Worm (Caenorhabditis elegans): ENCODE measurements around the gene Y71H2B.5.

Gene Y71H2B.5

ce11 chrIII:2597753-2598152 lies 10.1 kb upstream of the Y71H2B.5 start, which contains the start of gene mdt-19:
Gene mdt-19, plus strand, starts transcription at chrIII:2598053.
- no peak for TF ChIP-seq crh-2 (tag; optimal IDR thresholded peaks at IDR 0.05)
- TF ChIP-seq R02D3.7 (tag; optimal IDR thresholded peaks at IDR 0.05), result no peak
- TF ChIP-seq nhr-23 (tag; optimal IDR thresholded peaks at IDR 0.05), result no peak
- TF ChIP-seq lin-13 (GFP tag; optimal IDR thresholded peaks at IDR 0.05), result no peak
- no peak for TF ChIP-seq blmp-1 (tag; optimal IDR thresholded peaks at IDR 0.05; ENCODE audit: insufficient read depth)
- no peak for TF ChIP-seq sma-3 (GFP tag; optimal IDR thresholded peaks at IDR 0.05)
- no peak for TF ChIP-seq Y55F3AM.14 (GFP tag; optimal IDR thresholded peaks at IDR 0.05)
- TF ChIP-seq C34F6.9 (tag; optimal IDR thresholded peaks at IDR 0.05), result no peak
- TF ChIP-seq elt-1 (tag; optimal IDR thresholded peaks at IDR 0.05), result no peak
- TF ChIP-seq nhr-129 (tag; optimal IDR thresholded peaks at IDR 0.05), result no peak
- no peak for TF ChIP-seq ama-1 (optimal IDR thresholded peaks at IDR 0.05)
- TF ChIP-seq ztf-4 (tag; optimal IDR thresholded peaks at IDR 0.05), result no peak
- no peak for TF ChIP-seq skn-1 (tag; optimal IDR thresholded peaks at IDR 0.05)
- no peak for TF ChIP-seq F13H6.1 (tag; optimal IDR thresholded peaks at IDR 0.05)
- TF ChIP-seq peb-1 (tag; optimal IDR thresholded peaks at IDR 0.05), result no peak
- no peak for TF ChIP-seq ceh-16 (tag; optimal IDR thresholded peaks at IDR 0.05)

- TF ChIP-seq gmeb-1 (tag; optimal IDR thresholded peaks at IDR 0.05) (no peak), dmd-4 (tag; optimal IDR thresholded peaks at IDR 0.05) (no peak), ama-1 (optimal IDR thresholded peaks at IDR 0.05) (no peak), alr-1 (tag; optimal IDR thresholded peaks at IDR 0.05) (no peak), ZK546.5 (tag; optimal IDR thresholded peaks at IDR 0.05) (no peak), ztf-4 (tag; optimal IDR thresholded peaks at IDR 0.05) (no peak), crh-2 (tag; optimal IDR thresholded peaks at IDR 0.05) (no peak), nhr-12 (tag; optimal IDR thresholded peaks at IDR 0.05) (no peak), sma-3 (GFP tag; optimal IDR thresholded peaks at IDR 0.05) (no peak), unc-39 (tag; optimal IDR thresholded peaks at IDR 0.05) (no peak), unc-62 (GFP tag; optimal IDR thresholded peaks at IDR 0.05) (no peak), zag-1 (tag; optimal IDR thresholded peaks at IDR 0.05) (no peak), mab-5 (tag; optimal IDR thresholded peaks at IDR 0.05) (no peak), nhr-23 (tag; optimal IDR thresholded peaks at IDR 0.05) (no peak), nhr-77 (tag; optimal IDR thresholded peaks at IDR 0.05) (no peak), nhr-11 (tag; optimal IDR thresholded peaks at IDR 0.05) (no peak), nhr-10 (tag; optimal IDR thresholded peaks at IDR 0.05) (no peak), nhr-21 (tag; optimal IDR thresholded peaks at IDR 0.05) (no peak), ztf-1 (GFP tag; conservative IDR thresholded peaks at IDR 0.05) (no peak)
Observed at ce11 chrIII:2598491-2599065, 9.2 kb upstream of the Y71H2B.5 start.

ce11 chrIII:2603671-2604070 lies 4.1 kb upstream of the Y71H2B.5 start, which contains the start of gene Y71H2B.11:
Gene Y71H2B.11, plus strand, starts transcription at chrIII:2603971.
- no peak for TF ChIP-seq mdl-1 (tag; optimal IDR thresholded peaks at IDR 0.05)
- no peak for TF ChIP-seq blmp-1 (tag; optimal IDR thresholded peaks at IDR 0.05; ENCODE audit: insufficient read depth)

- TF ChIP-seq nhr-129 (tag; optimal IDR thresholded peaks at IDR 0.05) (no peak), dmd-4 (tag; optimal IDR thresholded peaks at IDR 0.05) (no peak), ztf-4 (tag; optimal IDR thresholded peaks at IDR 0.05) (no peak), nhr-77 (tag; optimal IDR thresholded peaks at IDR 0.05) (no peak), skn-1 (tag; optimal IDR thresholded peaks at IDR 0.05) (no peak), fos-1 (tag; optimal IDR thresholded peaks at IDR 0.05) (no peak), crh-2 (tag; optimal IDR thresholded peaks at IDR 0.05) (no peak), aly-2 (tag; optimal IDR thresholded peaks at IDR 0.05) (no peak), nhr-11 (tag; optimal IDR thresholded peaks at IDR 0.05) (no peak), ama-1 (optimal IDR thresholded peaks at IDR 0.05) (no peak), unc-62 (GFP tag; optimal IDR thresholded peaks at IDR 0.05) (no peak), sma-3 (GFP tag; optimal IDR thresholded peaks at IDR 0.05) (no peak), lin-13 (GFP tag; optimal IDR thresholded peaks at IDR 0.05) (no peak), mdl-1 (tag; optimal IDR thresholded peaks at IDR 0.05) (no peak), ZK546.5 (tag; optimal IDR thresholded peaks at IDR 0.05) (no peak), gmeb-1 (tag; optimal IDR thresholded peaks at IDR 0.05) (no peak), nhr-6 (tag; optimal IDR thresholded peaks at IDR 0.05) (no peak)
Observed at ce11 chrIII:2616212-2616611, 8.4 kb downstream of the Y71H2B.5 start.

DNA sequence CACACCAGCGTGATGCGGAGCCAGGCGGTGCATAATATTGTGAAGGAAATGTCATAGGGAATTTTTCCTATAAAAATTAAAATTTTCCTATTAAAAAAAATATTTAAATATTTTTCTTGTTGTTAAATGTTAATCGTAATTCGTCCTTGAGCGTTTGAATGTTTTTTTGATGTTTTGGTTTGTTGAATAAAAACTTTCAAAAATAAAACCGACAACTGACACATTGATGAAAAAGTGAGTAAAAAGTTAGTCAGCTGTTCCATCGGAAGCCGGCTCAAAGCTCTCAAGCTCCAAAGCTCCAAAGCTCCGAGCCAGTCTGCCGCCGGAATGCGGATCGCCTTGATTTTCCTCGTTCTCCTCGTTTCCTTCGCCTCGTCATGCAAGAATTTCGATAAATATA lies 10.8 kb downstream of the Y71H2B.5 start, which contains the start of gene Y71H2B.4:
Gene Y71H2B.4, plus strand, starts transcription at position 301 of the 400 bp plus-strand sequence.
- TF ChIP-seq ceh-16 (tag; optimal IDR thresholded peaks at IDR 0.05) (no peak), lin-11 (tag; optimal IDR thresholded peaks at IDR 0.05) (no peak), nhr-11 (tag; optimal IDR thresholded peaks at IDR 0.05) (no peak), elt-1 (tag; optimal IDR thresholded peaks at IDR 0.05) (no peak), alr-1 (tag; optimal IDR thresholded peaks at IDR 0.05) (no peak), egl-27 (tag; optimal IDR thresholded peaks at IDR 0.05) (no peak), mdl-1 (tag; optimal IDR thresholded peaks at IDR 0.05) (no peak)

Measured in whole organism, L2 larva.